Worm (Caenorhabditis elegans): ENCODE measurements around the gene syp-2.
A peak's percentile ranks its signal among the peaks of the same experiment; 100 is the strongest.

syp-2 gene

ce11 chrV:5587042-5587441 is 50.8 kb downstream of the syp-2 start (continued):
- TF ChIP-seq fos-1 (tag; optimal IDR thresholded peaks at IDR 0.05) (no peak), daf-8 (GFP tag; IDR thresholded peaks at IDR 0.05) (no peak), unc-39 (tag; optimal IDR thresholded peaks at IDR 0.05) (no peak), dve-1 (tag; optimal IDR thresholded peaks at IDR 0.05; ENCODE audit: insufficient read depth) (peak; percentile 31), lin-29 (GFP tag; IDR thresholded peaks at IDR 0.05) (no peak), nhr-48 (tag; optimal IDR thresholded peaks at IDR 0.05) (peak; percentile 1), F10B5.3 (tag; optimal IDR thresholded peaks at IDR 0.05) (no peak), ceh-82 (tag; optimal IDR thresholded peaks at IDR 0.05) (no peak), F44E2.7 (GFP tag; IDR thresholded peaks at IDR 0.05) (no peak), nhr-76 (tag; optimal IDR thresholded peaks at IDR 0.05) (no peak), set-16 (GFP tag; IDR thresholded peaks at IDR 0.05) (peak; percentile 29; the same call in 1 of the 2 replicates), T20F7.1 (GFP tag; optimal IDR thresholded peaks at IDR 0.05) (peak; percentile 14), ces-1 (GFP tag; optimal IDR thresholded peaks at IDR 0.05) (no peak), pha-4 (GFP tag; IDR thresholded peaks at IDR 0.05) (no peak), pha-4 (tag; optimal IDR thresholded peaks at IDR 0.05) (no peak), spr-1 (tag; optimal IDR thresholded peaks at IDR 0.05) (no peak), rbr-2 (tag; optimal IDR thresholded peaks at IDR 0.05) (peak; percentile 14), daf-16 (GFP tag; optimal IDR thresholded peaks at IDR 0.05) (peak; percentile 39 to 65), daf-16 (tag; optimal IDR thresholded peaks at IDR 0.05) (no peak), dpl-1 (GFP tag; optimal IDR thresholded peaks at IDR 0.05) (peak; percentile 7), pqm-1 (tag; optimal IDR thresholded peaks at IDR 0.05) (no peak), zfp-3 (GFP tag; conservative IDR thresholded peaks at IDR 0.05) (no peak), Y5F2A.4 (GFP tag; optimal IDR thresholded peaks at IDR 0.05) (no peak), mep-1 (tag; optimal IDR thresholded peaks at IDR 0.05) (no peak)
